Worm (Caenorhabditis elegans) whole organism, L3 larva: Measurements from ENCODE around the gene C05B5.1.

Experiments used
- ama-1 ChIP-seq: fragments of 150-350 bp; optimal IDR thresholded peaks from 2 replicates; lab custom pipeline; 2018
- egl-27 ChIP-seq: sonication (generic microtip); optimal IDR thresholded peaks from 4 replicates; lab custom pipeline; 2017; ENCODE audit warnings: missing biosample characterization, missing genetic modification reagents, missing genetic modification characterization

DNA sequence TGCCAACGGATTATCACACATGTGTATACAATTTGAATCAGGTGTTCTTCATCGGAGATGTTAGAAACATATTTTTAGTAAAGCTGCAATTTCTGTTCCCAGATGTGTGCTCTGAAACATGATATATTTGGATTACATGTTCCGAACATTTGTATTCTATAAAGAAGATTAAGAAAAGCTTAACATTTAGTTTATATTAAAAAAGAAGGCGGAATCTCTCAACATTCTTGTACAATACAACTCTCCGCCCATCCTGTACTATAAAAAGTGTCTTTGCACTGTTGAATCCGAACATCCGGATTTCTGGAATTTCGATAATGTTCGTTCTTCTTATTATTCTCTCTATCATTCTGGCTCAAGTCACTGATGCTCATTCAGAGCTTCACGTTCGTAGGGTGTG, 39.7 kb upstream of the C05B5.1 start, which contains the start of gene ins-23:
- TF ChIP-seq egl-27 (tag; lab: Kevin White, UChicago) (no peak), ama-1 (lab: Kevin White, UChicago) (no peak)
